Worm (Caenorhabditis elegans): ENCODE measurements around the gene icd-1.
A peak's percentile ranks its signal among the peaks of the same experiment; 100 is the strongest.

The icd-1 gene

ce11 chrII:6560291-6560690 lies 28.2 kb downstream of the icd-1 start:
- no peak for TF ChIP-seq lin-40 (tag; optimal IDR thresholded peaks at IDR 0.05)
- TF ChIP-seq ceh-100 (GFP tag; IDR thresholded peaks at IDR 0.05), result no peak
- TF ChIP-seq lin-35 (GFP tag; optimal IDR thresholded peaks at IDR 0.05), result no peak
- TF ChIP-seq C06A6.2 (GFP tag; conservative IDR thresholded peaks at IDR 0.05), result no peak
- TF ChIP-seq gei-17 (GFP tag; optimal IDR thresholded peaks at IDR 0.05), result no peak
- no peak for TF ChIP-seq ccch-3 (GFP tag; optimal IDR thresholded peaks at IDR 0.05)
- no peak for TF ChIP-seq Y95B8A.8 (GFP tag; IDR thresholded peaks at IDR 0.05)
- TF ChIP-seq nfya-2 (GFP tag; IDR thresholded peaks at IDR 0.05), result no peak
- TF ChIP-seq tlf-1 (GFP tag; optimal IDR thresholded peaks at IDR 0.05), result no peak
- no peak for TF ChIP-seq hlh-26 (GFP tag; conservative IDR thresholded peaks at IDR 0.05)
- no peak for TF ChIP-seq die-1 (tag; optimal IDR thresholded peaks at IDR 0.05)
- no peak for TF ChIP-seq B0019.2 (GFP tag; conservative IDR thresholded peaks at IDR 0.05)
- TF ChIP-seq cebp-2 (GFP tag; IDR thresholded peaks at IDR 0.05), result no peak
- no peak for TF ChIP-seq mcd-1 (GFP tag; IDR thresholded peaks at IDR 0.05)
- TF ChIP-seq bed-2 (GFP tag; IDR thresholded peaks at IDR 0.05), result no peak

- TF ChIP-seq D2030.7 (GFP tag; IDR thresholded peaks at IDR 0.05), result no peak
- peak; percentile 34; the same call in 1 of the 2 replicates for TF ChIP-seq lir-1 (GFP tag; conservative IDR thresholded peaks at IDR 0.05)
- no peak for TF ChIP-seq F10E7.11 (tag; optimal IDR thresholded peaks at IDR 0.05)
- TF ChIP-seq ceh-27 (GFP tag; optimal IDR thresholded peaks at IDR 0.05), result no peak
- no peak for TF ChIP-seq dpl-1 (GFP tag; optimal IDR thresholded peaks at IDR 0.05)
- no peak for TF ChIP-seq egl-18 (GFP tag; IDR thresholded peaks at IDR 0.05)
- TF ChIP-seq zfh-2 (GFP tag; conservative IDR thresholded peaks at IDR 0.05), result no peak
- no peak for TF ChIP-seq B0336.3 (GFP tag; IDR thresholded peaks at IDR 0.05)
- no peak for TF ChIP-seq atf-7 (tag; optimal IDR thresholded peaks at IDR 0.05)
- TF ChIP-seq hmg-1.2 (GFP tag; IDR thresholded peaks at IDR 0.05), result peak; percentile 26; the same call in 1 of the 2 replicates
- TF ChIP-seq Y95B8A.8 (GFP tag; IDR thresholded peaks at IDR 0.05), result 0 out of 2 replicates have a peak, but pooled peaks have one; percentile 27
- TF ChIP-seq egrh-3 (GFP tag; IDR thresholded peaks at IDR 0.05), result no peak
- peak; percentile 60 for TF ChIP-seq ekl-4 (GFP tag; IDR thresholded peaks at IDR 0.05)
- peak; percentile 52 for TF ChIP-seq mel-28 (tag; optimal IDR thresholded peaks at IDR 0.05; ENCODE audit: borderline replicate concordance)
- TF ChIP-seq F49E8.2 (tag; optimal IDR thresholded peaks at IDR 0.05; ENCODE audit: insufficient read depth), result no peak
- no peak for TF ChIP-seq rec-8 (tag; optimal IDR thresholded peaks at IDR 0.05)
- TF ChIP-seq rcor-1 (GFP tag; IDR thresholded peaks at IDR 0.05), result no peak
- TF ChIP-seq tbx-9 (tag; optimal IDR thresholded peaks at IDR 0.05; ENCODE audit: borderline replicate concordance), result no peak
- no peak for TF ChIP-seq hmg-20 (GFP tag; IDR thresholded peaks at IDR 0.05)
- no peak for TF ChIP-seq mxl-1 (tag; optimal IDR thresholded peaks at IDR 0.05)
- TF ChIP-seq snpc-3.4 (tag; optimal IDR thresholded peaks at IDR 0.05), result no peak
- TF ChIP-seq snpc-1.3 (tag; optimal IDR thresholded peaks at IDR 0.05; ENCODE audit: insufficient read depth), result no peak
- TF ChIP-seq chd-7 (tag; optimal IDR thresholded peaks at IDR 0.05), result no peak
- peak; percentile 10 for TF ChIP-seq tbp1 (GFP tag; optimal IDR thresholded peaks at IDR 0.05)
- 0 out of 2 replicates have a peak, but pooled peaks have one; percentile 29 for TF ChIP-seq cebp-1 (GFP tag; IDR thresholded peaks at IDR 0.05)
- peak; percentile 59 for TF ChIP-seq cebp-1 (tag; optimal IDR thresholded peaks at IDR 0.05)
- TF ChIP-seq lsl-1 (GFP tag; optimal IDR thresholded peaks at IDR 0.05), result no peak
- TF ChIP-seq xnd-1 (tag; optimal IDR thresholded peaks at IDR 0.05), result no peak
- TF ChIP-seq C17E4.6 (GFP tag; IDR thresholded peaks at IDR 0.05), result 0 out of 2 replicates have a peak, but pooled peaks have one; percentile 7
- no peak for TF ChIP-seq B0035.1 (tag; optimal IDR thresholded peaks at IDR 0.05)
- TF ChIP-seq zim-3 (tag; optimal IDR thresholded peaks at IDR 0.05), result no peak
- peak; percentile 73 for TF ChIP-seq nfyb-1 (GFP tag; IDR thresholded peaks at IDR 0.05)
- no peak for TF ChIP-seq nhr-179 (tag; optimal IDR thresholded peaks at IDR 0.05)
- TF ChIP-seq sea-2 (GFP tag; IDR thresholded peaks at IDR 0.05), result no peak
- peak; percentile 28 for TF ChIP-seq tlf-1 (GFP tag; optimal IDR thresholded peaks at IDR 0.05)
Measured at ce11 chrII:6558887-6559286, 29.6 kb downstream of the icd-1 start.
